Worm (Caenorhabditis elegans) whole organism, L1 larva: ENCODE measurements around the gene hlh-11.

Source experiments
- Y116A8C.19 ChIP-seq: sonication (generic microtip); optimal IDR thresholded peaks from 2 replicates; lab custom pipeline; 2016; ENCODE audit warnings: missing compliant biosample characterization, missing genetic modification characterization, borderline replicate concordance
- aly-2 ChIP-seq: fragments of 150-350 bp; optimal IDR thresholded peaks from 2 replicates; lab custom pipeline; 2014; ENCODE audit warnings: missing biosample characterization, missing genetic modification characterization
- ama-1 ChIP-seq: fragments of 150-350 bp; optimal IDR thresholded peaks from 2 replicates; lab custom pipeline; 2014
- ceh-63 ChIP-seq: fragments of 200-800 bp; sonication (Bioruptor generic); optimal IDR thresholded peaks from 2 replicates; lab custom pipeline; 2018; ENCODE audit warnings: mild to moderate bottlenecking, missing genetic modification characterization, missing compliant biosample characterization
- ceh-88 ChIP-seq: fragments of 200-800 bp; sonication (Bioruptor generic); IDR thresholded peaks from 2 replicates; pipeline ENCODE4 v1.3.6; 2022; ENCODE audit warnings: missing genetic modification characterization, missing compliant biosample characterization
- ceh-90 ChIP-seq: sonication (generic microtip); optimal IDR thresholded peaks from 2 replicates; lab custom pipeline; 2016; ENCODE audit warnings: missing genetic modification characterization, missing compliant biosample characterization
- efl-1 ChIP-seq, 4 experiments: fragments of 150-350 bp; optimal IDR thresholded peaks in 3 of 4; peaks in 1 of 4; 1 replicate in 1 of 4; 2 replicates in 3 of 4; lab custom pipeline; 2014; ENCODE audit warnings: missing biosample characterization in 2 of 4, missing genetic modification characterization in 2 of 4, missing genetic modification reagents in 2 of 4
- elt-2 ChIP-seq: sonication (generic microtip); optimal IDR thresholded peaks from 2 replicates; lab custom pipeline; 2016; ENCODE audit warnings: missing genetic modification characterization, mild to moderate bottlenecking, inconsistent platforms, missing compliant biosample characterization, missing genetic modification reagents
- elt-3 ChIP-seq, 6 experiments: fragments of 150-350 bp in 1 of 6; sonication (generic microtip); optimal IDR thresholded peaks; 2 replicates each; lab custom pipeline; 2017 to 2018; ENCODE audit warnings: missing biosample characterization in 6 of 6, missing genetic modification characterization in 6 of 6, inconsistent platforms in 1 of 6
- grh-1 ChIP-seq: fragments of 200-800 bp; sonication (Bioruptor generic); IDR thresholded peaks from 2 replicates; pipeline ENCODE4 v1.3.6; 2022; ENCODE audit warnings: missing genetic modification reagents, missing genetic modification characterization, missing compliant biosample characterization
- hlh-4 ChIP-seq: sonication (generic microtip); optimal IDR thresholded peaks from 2 replicates; lab custom pipeline; 2016; ENCODE audit warnings: mild to moderate bottlenecking, missing genetic modification characterization, missing compliant biosample characterization
- isw-1 ChIP-seq: fragments of 200-800 bp; sonication (Bioruptor generic); IDR thresholded peaks from 2 replicates; pipeline ENCODE4 v1.3.6; 2022; ENCODE audit warnings: missing genetic modification characterization, missing compliant biosample characterization
- lin-14 ChIP-seq: fragments of 200-800 bp; sonication (Bioruptor generic); optimal IDR thresholded peaks from 2 replicates; lab custom pipeline; 2018; ENCODE audit warnings: mild to moderate bottlenecking, missing genetic modification characterization, moderate library complexity, missing compliant biosample characterization
- lin-15B ChIP-seq: fragments of 150-350 bp; sonication (generic microtip); optimal IDR thresholded peaks from 3 replicates; lab custom pipeline; 2014; ENCODE audit warnings: missing biosample characterization, missing genetic modification characterization
- lin-39 ChIP-seq: fragments of 150-350 bp; optimal IDR thresholded peaks from 2 replicates; lab custom pipeline; 2014; ENCODE audit warnings: missing biosample characterization, missing genetic modification reagents, missing genetic modification characterization
- lsy-2 ChIP-seq, 2 experiments: fragments of 150-350 bp; optimal IDR thresholded peaks; 2 replicates each; lab custom pipeline; 2014; ENCODE audit warnings: missing biosample characterization in 2 of 2, missing genetic modification characterization in 2 of 2
- mep-1 ChIP-seq: fragments of 150-350 bp; optimal IDR thresholded peaks from 2 replicates; lab custom pipeline; 2014; ENCODE audit warnings: missing biosample characterization, missing genetic modification characterization
- nhr-19 ChIP-seq: fragments of 200-800 bp; sonication (Bioruptor generic); conservative IDR thresholded peaks from 2 replicates; pipeline ENCODE4 v1.3.6; 2022; ENCODE audit warnings: missing genetic modification characterization, missing compliant biosample characterization
- nhr-76 ChIP-seq: sonication (generic microtip); optimal IDR thresholded peaks from 2 replicates; lab custom pipeline; 2017; ENCODE audit warnings: missing biosample characterization, missing genetic modification characterization
- nhr-77 ChIP-seq: fragments of 150-350 bp; optimal IDR thresholded peaks from 2 replicates; lab custom pipeline; 2014; ENCODE audit warnings: missing biosample characterization, missing genetic modification characterization
- nhr-85 ChIP-seq: sonication (generic microtip); peaks from one replicate; lab custom pipeline; 2016; ENCODE audit warnings: missing genetic modification characterization, inconsistent platforms, missing compliant biosample characterization
- nhr-90 ChIP-seq: sonication (generic microtip); optimal IDR thresholded peaks from 2 replicates; lab custom pipeline; 2016; ENCODE audit warnings: mild to moderate bottlenecking, missing genetic modification characterization, missing compliant biosample characterization; ENCODE audit not compliant: poor library complexity
- pag-3 ChIP-seq: sonication (generic microtip); optimal IDR thresholded peaks from 2 replicates; lab custom pipeline; 2017; ENCODE audit warnings: missing genetic modification characterization, mild to moderate bottlenecking, missing compliant biosample characterization, antibody characterized with exemption, borderline replicate concordance; ENCODE audit not compliant: insufficient read depth
- pqm-1 ChIP-seq: sonication (generic microtip); optimal IDR thresholded peaks from 3 replicates; lab custom pipeline; 2017; ENCODE audit warnings: missing biosample characterization, missing genetic modification characterization
- skn-1 ChIP-seq: fragments of 150-350 bp; optimal IDR thresholded peaks from 2 replicates; lab custom pipeline; 2014; ENCODE audit warnings: missing biosample characterization, missing genetic modification characterization
- snu-23 ChIP-seq: sonication (generic microtip); optimal IDR thresholded peaks from 2 replicates; lab custom pipeline; 2016; ENCODE audit warnings: missing genetic modification characterization, missing compliant biosample characterization
- tbx-2 ChIP-seq: sonication (generic microtip); optimal IDR thresholded peaks from 2 replicates; lab custom pipeline; 2016; ENCODE audit warnings: missing genetic modification characterization, missing compliant biosample characterization
- tlp-1 ChIP-seq: fragments of 150-350 bp; optimal IDR thresholded peaks from 2 replicates; lab custom pipeline; 2014; ENCODE audit warnings: missing biosample characterization, missing genetic modification characterization
- unc-86 ChIP-seq: sonication (generic microtip); optimal IDR thresholded peaks from 2 replicates; lab custom pipeline; 2016; ENCODE audit warnings: missing genetic modification characterization, missing compliant biosample characterization
- unc-98 ChIP-seq: fragments of 200-800 bp; sonication (Bioruptor generic); IDR thresholded peaks from 2 replicates; pipeline ENCODE4 v1.3.6; 2022; ENCODE audit warnings: missing genetic modification characterization, missing compliant biosample characterization
- vab-15 ChIP-seq: sonication (generic microtip); optimal IDR thresholded peaks from 2 replicates; lab custom pipeline; 2017; ENCODE audit warnings: missing genotype, mild to moderate bottlenecking, missing genetic modification characterization, missing compliant biosample characterization
- xbp-1 ChIP-seq: sonication (generic microtip); optimal IDR thresholded peaks from 2 replicates; lab custom pipeline; 2016; ENCODE audit warnings: missing genetic modification characterization, missing compliant biosample characterization
- zag-1 ChIP-seq: fragments of 150-350 bp; optimal IDR thresholded peaks from 2 replicates; lab custom pipeline; 2014; ENCODE audit warnings: missing biosample characterization, missing genetic modification characterization

Gene hlh-11

ce11 chrIII:9592118-9592517 is 27.4 kb upstream of the hlh-11 start, which contains the start of gene acox-1.5:
TSS of gene acox-1.5 (minus strand) at chrIII:9592192.
- TF ChIP-seq zag-1 (tag; lab: Kevin White, UChicago) (no peak), elt-2 (tag; lab: Kevin White, UChicago) (peak; percentile 35)

ce11 chrIII:9595563-9595962 is 23.9 kb upstream of the hlh-11 start, which contains the start of gene rom-2:
TSS of gene rom-2 (minus strand) at chrIII:9595663.
- TF ChIP-seq skn-1 (tag; lab: Kevin White, UChicago) (no peak), lin-14 (GFP tag; lab: Kevin White, UChicago) (no peak)

- TF ChIP-seq lin-39 (no peak), xbp-1 (no peak), mep-1 (tag; lab: Kevin White, UChicago) (no peak)
Measured at ce11 chrIII:9597044-9597443, 22.5 kb upstream of the hlh-11 start, which contains the start of gene C48B4.12. TSS of gene C48B4.12 (plus strand) at chrIII:9597344.

ce11 chrIII:9598168-9598567 is 21.3 kb upstream of the hlh-11 start, which contains the start of gene F58A4.1:
TSS of gene F58A4.1 (plus strand) at chrIII:9598468.
- TF ChIP-seq nhr-90 (tag; lab: Kevin White, UChicago) = no peak
- TF ChIP-seq lin-39 = no peak
- no peak for TF ChIP-seq vab-15 (tag; lab: Kevin White, UChicago)
- no peak for TF ChIP-seq ceh-88
- no peak for TF ChIP-seq efl-1 (optimal IDR thresholded peaks at IDR 0.05; lab: Kevin White, UChicago)
- no peak for TF ChIP-seq efl-1 (GFP tag; optimal IDR thresholded peaks at IDR 0.05 in 1 of 2; lab: Kevin White, UChicago)
- no peak for TF ChIP-seq hlh-4
- TF ChIP-seq Y116A8C.19 (tag; lab: Kevin White, UChicago) = no peak
- no peak for TF ChIP-seq nhr-76 (tag; lab: Kevin White, UChicago)
- no peak for TF ChIP-seq ceh-90 (tag; lab: Kevin White, UChicago)
- TF ChIP-seq lin-14 (GFP tag; lab: Kevin White, UChicago) = no peak
- TF ChIP-seq nhr-77 = no peak
- no peak for TF ChIP-seq grh-1 (GFP tag; lab: Robert Waterston, UW)
- no peak for TF ChIP-seq tlp-1 (tag; lab: Kevin White, UChicago)
- no peak for TF ChIP-seq isw-1 (GFP tag; lab: Robert Waterston, UW)
- no peak for TF ChIP-seq unc-86 (tag; lab: Kevin White, UChicago)
- no peak for TF ChIP-seq snu-23 (GFP tag; lab: Kevin White, UChicago)
- no peak for TF ChIP-seq xbp-1
- no peak for TF ChIP-seq ama-1 (lab: Kevin White, UChicago)

DNA sequence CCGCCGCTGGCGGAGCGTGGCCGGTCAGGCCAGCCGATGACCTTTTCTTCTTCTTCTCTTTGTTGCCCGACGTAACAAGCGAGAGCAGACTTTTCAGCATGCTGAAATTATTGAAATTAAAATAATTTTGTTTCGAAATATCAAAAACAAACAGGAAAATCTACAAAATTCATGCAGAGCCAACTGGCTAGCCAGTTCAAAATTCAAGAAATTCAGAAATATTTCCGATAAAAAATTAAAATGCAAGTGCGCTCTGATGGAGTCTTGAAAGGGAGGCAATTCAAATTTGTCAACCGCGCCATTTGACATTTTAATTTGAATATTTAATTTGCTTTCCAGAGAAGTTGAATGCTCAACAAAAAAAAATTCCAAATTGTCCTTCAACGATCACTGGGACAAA is 18.9 kb upstream of the hlh-11 start, which contains the start of gene F58A4.2:
TSS of gene F58A4.2 (minus strand) at position 101 of the 400 bp plus-strand sequence.
- TF ChIP-seq ceh-63 (no peak), efl-1 (optimal IDR thresholded peaks at IDR 0.05; lab: Kevin White, UChicago) (peak in 1 of 2 experiments; percentile 79), efl-1 (GFP tag; optimal IDR thresholded peaks at IDR 0.05 in 1 of 2; lab: Kevin White, UChicago) (peak in 1 of 2 experiments; percentile 19)

DNA sequence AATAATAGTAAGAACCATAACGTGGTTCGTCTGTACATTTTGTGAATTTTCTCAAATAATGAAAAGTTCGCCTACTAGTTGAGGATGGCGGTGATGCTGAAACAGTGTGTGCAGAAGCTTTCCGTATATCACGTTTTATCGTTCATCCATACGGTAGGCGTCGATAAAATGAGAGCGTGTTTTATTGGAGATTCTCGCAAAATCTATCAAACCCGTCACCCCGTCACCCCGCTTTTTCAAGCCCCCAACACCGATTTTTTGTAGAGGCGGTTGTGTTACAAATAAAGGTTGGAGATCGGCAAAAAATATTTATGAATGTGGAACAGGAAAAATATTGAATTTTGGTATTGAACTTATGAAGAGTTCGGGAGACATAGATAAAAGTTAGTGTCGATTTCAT is 10.9 kb upstream of the hlh-11 start, which contains the start of gene clec-161:
TSS of gene clec-161 (minus strand) at position 101 of the 400 bp plus-strand sequence.
- TF ChIP-seq lsy-2 (tag; optimal IDR thresholded peaks at IDR 0.05; lab: Kevin White, UChicago) (no peak), unc-98 (GFP tag; lab: Robert Waterston, UW) (no peak), pag-3 (tag; lab: Kevin White, UChicago) (no peak), elt-3 (tag; optimal IDR thresholded peaks at IDR 0.05; lab: Kevin White, UChicago) (no peak), aly-2 (tag; lab: Kevin White, UChicago) (no peak), isw-1 (GFP tag; lab: Robert Waterston, UW) (no peak), pqm-1 (tag; lab: Kevin White, UChicago) (no peak), ceh-90 (tag; lab: Kevin White, UChicago) (no peak), nhr-19 (GFP tag; lab: Robert Waterston, UW) (no peak), nhr-85 (tag; lab: Kevin White, UChicago) (no peak), lin-15B (tag; lab: Kevin White, UChicago) (no peak), tbx-2 (no peak)
